Worm (Caenorhabditis elegans): ENCODE data around the gene srh-172.

srh-172 gene

ce11 chrV:19958744-19959143 is at the start of gene srh-172:
Gene srh-172 (plus strand): TSS chrV:19959044.
- TF ChIP-seq lsy-2 (tag; optimal IDR thresholded peaks at IDR 0.05), result no peak
- no peak for TF ChIP-seq snpc-4 (tag; optimal IDR thresholded peaks at IDR 0.05)
- TF ChIP-seq ces-1 (GFP tag; optimal IDR thresholded peaks at IDR 0.05), result no peak
- no peak for TF ChIP-seq tbx-8 (GFP tag; optimal IDR thresholded peaks at IDR 0.05)
- no peak for TF ChIP-seq sptf-1 (tag; optimal IDR thresholded peaks at IDR 0.05)
- no peak for TF ChIP-seq M03D4.4 (tag; optimal IDR thresholded peaks at IDR 0.05)
- TF ChIP-seq flh-1 (GFP tag; optimal IDR thresholded peaks at IDR 0.05), result no peak
- TF ChIP-seq ceh-43 (GFP tag; optimal IDR thresholded peaks at IDR 0.05), result no peak
- TF ChIP-seq unc-62 (GFP tag; optimal IDR thresholded peaks at IDR 0.05), result no peak
- TF ChIP-seq hlh-1 (tag; optimal IDR thresholded peaks at IDR 0.05), result no peak
- TF ChIP-seq nhr-28 (tag; optimal IDR thresholded peaks at IDR 0.05), result no peak
- TF ChIP-seq elt-3 (tag; optimal IDR thresholded peaks at IDR 0.05), result no peak
- TF ChIP-seq nhr-76 (tag; optimal IDR thresholded peaks at IDR 0.05), result no peak
- no peak for TF ChIP-seq mls-2 (tag; optimal IDR thresholded peaks at IDR 0.05)
- no peak for TF ChIP-seq zip-8 (tag; optimal IDR thresholded peaks at IDR 0.05)
- no peak for TF ChIP-seq unc-39 (tag; optimal IDR thresholded peaks at IDR 0.05)

DNA sequence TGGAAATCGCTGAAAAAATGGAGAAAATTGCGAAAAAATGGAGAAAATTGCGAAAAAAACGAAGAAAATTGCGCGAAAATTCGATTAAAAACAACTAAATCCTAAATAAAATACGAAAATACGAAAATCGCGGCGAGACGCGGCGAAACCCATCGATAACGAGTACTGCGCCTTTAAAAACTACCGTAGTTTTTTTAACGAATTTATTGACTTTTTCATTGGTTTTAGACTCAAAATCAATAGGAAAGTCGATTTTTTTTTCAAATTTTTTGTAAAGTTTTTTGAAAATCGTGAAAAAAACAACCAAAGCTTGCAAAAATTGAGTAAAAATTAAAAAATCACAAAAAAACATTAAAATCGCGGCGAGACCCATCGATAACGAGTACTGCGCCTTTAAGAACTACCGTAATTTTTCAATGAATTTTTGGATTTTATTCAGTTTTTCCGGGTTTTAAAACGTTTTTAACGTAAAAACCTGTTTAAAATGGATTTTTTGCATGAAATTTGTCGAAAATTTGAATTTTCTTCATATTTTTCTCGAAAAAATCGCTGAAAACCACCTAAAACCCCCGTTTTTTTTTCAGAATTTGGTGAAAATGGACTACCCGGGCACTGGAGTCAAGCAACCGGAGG is 42.8 kb upstream of the srh-172 start, which contains the start of the genes chk-2 and Y60A3A.19:
chk-2 (minus strand) TSS at position 51 of the 633 bp plus-strand sequence.
Y60A3A.19 (plus strand) TSS at position 583 of the 633 bp plus-strand sequence.
- TF ChIP-seq ceh-43 (GFP tag; optimal IDR thresholded peaks at IDR 0.05), result no peak
- no peak for TF ChIP-seq ceh-83 (GFP tag; optimal IDR thresholded peaks at IDR 0.05)
- TF ChIP-seq snpc-4 (tag; optimal IDR thresholded peaks at IDR 0.05), result no peak
- no peak for TF ChIP-seq blmp-1 (tag; optimal IDR thresholded peaks at IDR 0.05)
- TF ChIP-seq M03D4.4 (tag; optimal IDR thresholded peaks at IDR 0.05), result no peak
- TF ChIP-seq elt-1 (tag; optimal IDR thresholded peaks at IDR 0.05; ENCODE audit: borderline replicate concordance, insufficient read depth), result no peak
- no peak for TF ChIP-seq ceh-39 (tag; optimal IDR thresholded peaks at IDR 0.05)
- no peak for TF ChIP-seq lin-13 (tag; optimal IDR thresholded peaks at IDR 0.05)
- TF ChIP-seq cnd-1 (tag; optimal IDR thresholded peaks at IDR 0.05), result no peak
- no peak for TF ChIP-seq mep-1 (tag; optimal IDR thresholded peaks at IDR 0.05)
- TF ChIP-seq lin-32 (GFP tag; optimal IDR thresholded peaks at IDR 0.05), result no peak
- TF ChIP-seq ztf-11 (tag; optimal IDR thresholded peaks at IDR 0.05), result no peak
- TF ChIP-seq nhr-12 (tag; optimal IDR thresholded peaks at IDR 0.05), result no peak
- TF ChIP-seq elt-3 (tag; optimal IDR thresholded peaks at IDR 0.05), result no peak
- TF ChIP-seq unc-39 (tag; optimal IDR thresholded peaks at IDR 0.05), result no peak
- TF ChIP-seq pha-4 (tag; optimal IDR thresholded peaks at IDR 0.05), result no peak
- TF ChIP-seq hlh-1 (tag; optimal IDR thresholded peaks at IDR 0.05), result no peak
- no peak for TF ChIP-seq unc-120 (tag; optimal IDR thresholded peaks at IDR 0.05; ENCODE audit: poor library complexity, severe bottlenecking)
- TF ChIP-seq flh-1 (GFP tag; optimal IDR thresholded peaks at IDR 0.05), result no peak

DNA sequence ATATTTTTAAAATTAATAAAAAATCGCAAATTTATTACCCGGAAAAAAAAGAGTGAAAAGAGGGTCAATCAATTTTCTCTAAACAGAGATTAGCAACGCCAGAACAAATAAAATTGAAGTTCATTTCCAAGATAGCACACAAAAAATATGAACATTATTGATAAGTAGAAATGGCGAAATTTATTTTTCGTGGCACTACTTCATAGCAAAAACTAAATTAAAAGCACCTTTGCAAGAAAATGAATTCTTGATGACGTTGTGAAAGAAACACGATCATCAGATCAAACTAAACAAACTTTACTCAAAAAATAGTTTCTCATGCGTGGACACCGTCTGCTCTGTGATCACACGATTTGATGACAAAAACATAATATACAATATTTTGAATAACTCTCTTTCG is 36.2 kb upstream of the srh-172 start, which contains the start of gene Y60A3A.16:
Y60A3A.16 (minus strand) TSS at position 101 of the 400 bp plus-strand sequence.
- TF ChIP-seq lin-13 (tag; optimal IDR thresholded peaks at IDR 0.05) (no peak), mab-5 (tag; optimal IDR thresholded peaks at IDR 0.05) (no peak), nhr-2 (tag; optimal IDR thresholded peaks at IDR 0.05) (no peak), elt-3 (tag; optimal IDR thresholded peaks at IDR 0.05) (no peak), ztf-11 (tag; optimal IDR thresholded peaks at IDR 0.05) (no peak), drap-1 (GFP tag; optimal IDR thresholded peaks at IDR 0.05) (no peak), ceh-39 (tag; optimal IDR thresholded peaks at IDR 0.05) (no peak), ceh-43 (GFP tag; optimal IDR thresholded peaks at IDR 0.05) (no peak), sptf-1 (tag; optimal IDR thresholded peaks at IDR 0.05) (no peak), elt-1 (tag; optimal IDR thresholded peaks at IDR 0.05; ENCODE audit: borderline replicate concordance, insufficient read depth) (no peak), zip-8 (tag; optimal IDR thresholded peaks at IDR 0.05) (no peak), unc-62 (GFP tag; optimal IDR thresholded peaks at IDR 0.05) (no peak), sem-2 (GFP tag; optimal IDR thresholded peaks at IDR 0.05) (no peak), mls-2 (tag; optimal IDR thresholded peaks at IDR 0.05) (no peak), lin-32 (GFP tag; optimal IDR thresholded peaks at IDR 0.05) (no peak)

ce11 chrV:19923924-19924323 is 34.9 kb upstream of the srh-172 start, which contains the start of gene skr-4:
Gene skr-4 (plus strand): TSS chrV:19924224.
- TF ChIP-seq ces-1 (GFP tag; optimal IDR thresholded peaks at IDR 0.05), result no peak
- TF ChIP-seq zip-8 (tag; optimal IDR thresholded peaks at IDR 0.05), result no peak
- no peak for TF ChIP-seq nhr-237 (tag; optimal IDR thresholded peaks at IDR 0.05)
- TF ChIP-seq unc-62 (GFP tag; optimal IDR thresholded peaks at IDR 0.05), result no peak
- TF ChIP-seq ham-2 (GFP tag; optimal IDR thresholded peaks at IDR 0.05), result no peak
- no peak for TF ChIP-seq sptf-1 (tag; optimal IDR thresholded peaks at IDR 0.05)
- TF ChIP-seq lin-32 (GFP tag; optimal IDR thresholded peaks at IDR 0.05), result no peak
- no peak for TF ChIP-seq nhr-28 (tag; optimal IDR thresholded peaks at IDR 0.05)
- no peak for TF ChIP-seq hlh-1 (tag; optimal IDR thresholded peaks at IDR 0.05)
- TF ChIP-seq tbx-8 (GFP tag; optimal IDR thresholded peaks at IDR 0.05), result no peak
- TF ChIP-seq ceh-83 (GFP tag; optimal IDR thresholded peaks at IDR 0.05), result no peak
- TF ChIP-seq nhr-2 (tag; optimal IDR thresholded peaks at IDR 0.05), result no peak

Measured in whole organism, mixed stage, embryonic.